Worm (Caenorhabditis elegans) whole organism, early embryonic: ENCODE measurements around the gene F35B3.4.

ENCODE experiments used
- B0310.2 ChIP-seq: sonication (generic microtip); optimal IDR thresholded peaks from 2 replicates; lab custom pipeline; 2016; ENCODE audit warnings: mild to moderate bottlenecking, missing genetic modification characterization, missing compliant biosample characterization
- F13C5.2 ChIP-seq: sonication (generic microtip); optimal IDR thresholded peaks from 2 replicates; lab custom pipeline; 2017; ENCODE audit warnings: mild to moderate bottlenecking, missing genetic modification characterization, inconsistent platforms, missing compliant biosample characterization
- aly-1 ChIP-seq: sonication (generic microtip); optimal IDR thresholded peaks from 2 replicates; lab custom pipeline; 2016; ENCODE audit warnings: missing genetic modification characterization, missing compliant biosample characterization
- ama-1 ChIP-seq: fragments of 150-350 bp; optimal IDR thresholded peaks from 2 replicates; lab custom pipeline; 2014
- ceh-13 ChIP-seq: fragments of 200-800 bp; sonication (Bioruptor generic); optimal IDR thresholded peaks from 2 replicates; lab custom pipeline; 2018; ENCODE audit warnings: mild to moderate bottlenecking, missing genetic modification characterization, missing compliant biosample characterization
- ceh-36 ChIP-seq: sonication (generic microtip); optimal IDR thresholded peaks from 2 replicates; lab custom pipeline; 2016; ENCODE audit warnings: missing genetic modification characterization, inconsistent platforms, missing compliant biosample characterization
- ets-7 ChIP-seq: sonication (generic microtip); optimal IDR thresholded peaks from 2 replicates; lab custom pipeline; 2016; ENCODE audit warnings: missing genotype, missing genetic modification characterization, missing compliant biosample characterization
- flt-1 ChIP-seq: fragments of 200-800 bp; sonication (Bioruptor generic); IDR thresholded peaks from 2 replicates; pipeline ENCODE4 v1.3.6; 2022; ENCODE audit warnings: missing genetic modification characterization, missing compliant biosample characterization
- hmbx-1 ChIP-seq: sonication (generic microtip); optimal IDR thresholded peaks from 2 replicates; lab custom pipeline; 2016; ENCODE audit warnings: mild to moderate bottlenecking, missing genetic modification characterization, missing compliant biosample characterization
- hmg-4 ChIP-seq: fragments of 200-800 bp; sonication (Bioruptor generic); optimal IDR thresholded peaks from 2 replicates; lab custom pipeline; 2018; ENCODE audit warnings: mild to moderate bottlenecking, missing genetic modification characterization, missing compliant biosample characterization
- hnd-1 ChIP-seq: sonication (generic microtip); optimal IDR thresholded peaks from 2 replicates; lab custom pipeline; 2016; ENCODE audit warnings: missing genetic modification characterization, missing compliant biosample characterization
- pes-1 ChIP-seq: fragments of 200-800 bp; sonication (Bioruptor generic); IDR thresholded peaks from 2 replicates; pipeline ENCODE4 v1.3.6; 2022; ENCODE audit warnings: missing genetic modification reagents, missing genetic modification characterization, missing compliant biosample characterization
- scrt-1 ChIP-seq: fragments of 200-800 bp; sonication (Bioruptor generic); IDR thresholded peaks from 2 replicates; pipeline ENCODE4 v1.3.6; 2022; ENCODE audit warnings: missing genetic modification characterization, missing compliant biosample characterization
- sea-1 ChIP-seq: fragments of 200-800 bp; sonication (Bioruptor generic); conservative IDR thresholded peaks from 2 replicates; pipeline ENCODE4 v1.3.6; 2022; ENCODE audit warnings: missing genetic modification characterization, missing compliant biosample characterization
- tbx-11 ChIP-seq: fragments of 200-800 bp; sonication (Bioruptor generic); IDR thresholded peaks from 2 replicates; pipeline ENCODE4 v1.3.6; 2022; ENCODE audit warnings: missing genetic modification characterization, missing compliant biosample characterization
- tbx-37 ChIP-seq: fragments of 200-800 bp; sonication (Bioruptor generic); conservative IDR thresholded peaks from 2 replicates; pipeline ENCODE4 v1.3.6; 2022; ENCODE audit warnings: missing genetic modification reagents, missing genetic modification characterization, missing compliant biosample characterization
- tra-4 ChIP-seq: sonication (generic microtip); optimal IDR thresholded peaks from 2 replicates; lab custom pipeline; 2017; ENCODE audit warnings: missing genetic modification characterization, missing compliant biosample characterization

The F35B3.4 gene

ce11 chrX:17020858-17021257, at the start of gene F35B3.4:
Gene F35B3.4 (minus strand): TSS chrX:17020958.
- TF ChIP-seq ets-7 (tag; lab: Kevin White, UChicago) (no peak), F13C5.2 (no peak), sea-1 (no peak), tbx-37 (GFP tag; lab: Robert Waterston, UW) (no peak), hmbx-1 (tag; lab: Kevin White, UChicago) (no peak), B0310.2 (tag; lab: Kevin White, UChicago) (no peak), hnd-1 (tag; lab: Kevin White, UChicago) (no peak), ama-1 (no peak), tra-4 (tag; lab: Kevin White, UChicago) (no peak), tbx-11 (GFP tag; lab: Robert Waterston, UW) (no peak), flt-1 (GFP tag; lab: Robert Waterston, UW) (no peak), hmg-4 (GFP tag; lab: Kevin White, UChicago) (no peak), scrt-1 (GFP tag; lab: Robert Waterston, UW) (no peak), ceh-13 (no peak), ceh-36 (tag; lab: Kevin White, UChicago) (no peak), pes-1 (GFP tag; lab: Robert Waterston, UW) (no peak)

- TF ChIP-seq sea-1 (no peak), tbx-37 (GFP tag; lab: Robert Waterston, UW) (no peak), hnd-1 (tag; lab: Kevin White, UChicago) (no peak), B0310.2 (tag; lab: Kevin White, UChicago) (no peak), hmbx-1 (tag; lab: Kevin White, UChicago) (no peak), aly-1 (tag; lab: Kevin White, UChicago) (no peak), pes-1 (GFP tag; lab: Robert Waterston, UW) (no peak), ama-1 (no peak), scrt-1 (GFP tag; lab: Robert Waterston, UW) (no peak), ceh-13 (no peak), hmg-4 (GFP tag; lab: Kevin White, UChicago) (no peak), tbx-11 (GFP tag; lab: Robert Waterston, UW) (no peak), tra-4 (tag; lab: Kevin White, UChicago) (no peak)
Measured at ce11 chrX:17070495-17070894, 49.7 kb upstream of the F35B3.4 start.

ce11 chrX:17066937-17067336, 46.2 kb upstream of the F35B3.4 start:
- TF ChIP-seq tbx-37 (GFP tag; lab: Robert Waterston, UW), result no peak
- no peak for TF ChIP-seq tbx-11 (GFP tag; lab: Robert Waterston, UW)
- no peak for TF ChIP-seq F13C5.2
- TF ChIP-seq scrt-1 (GFP tag; lab: Robert Waterston, UW), result no peak
- TF ChIP-seq tra-4 (tag; lab: Kevin White, UChicago), result no peak
- no peak for TF ChIP-seq flt-1 (GFP tag; lab: Robert Waterston, UW)
- TF ChIP-seq hmg-4 (GFP tag; lab: Kevin White, UChicago), result no peak
- no peak for TF ChIP-seq hnd-1 (tag; lab: Kevin White, UChicago)
- TF ChIP-seq ama-1, result no peak
- no peak for TF ChIP-seq B0310.2 (tag; lab: Kevin White, UChicago)
- TF ChIP-seq ceh-36 (tag; lab: Kevin White, UChicago), result no peak
- TF ChIP-seq ets-7 (tag; lab: Kevin White, UChicago), result no peak
- no peak for TF ChIP-seq ceh-13
- TF ChIP-seq hmbx-1 (tag; lab: Kevin White, UChicago), result no peak
- no peak for TF ChIP-seq sea-1
- no peak for TF ChIP-seq pes-1 (GFP tag; lab: Robert Waterston, UW)
- TF ChIP-seq aly-1 (tag; lab: Kevin White, UChicago), result no peak

- no peak for TF ChIP-seq tra-4 (tag; lab: Kevin White, UChicago)
- TF ChIP-seq ceh-36 (tag; lab: Kevin White, UChicago), result no peak
- no peak for TF ChIP-seq scrt-1 (GFP tag; lab: Robert Waterston, UW)
- no peak for TF ChIP-seq hnd-1 (tag; lab: Kevin White, UChicago)
- TF ChIP-seq aly-1 (tag; lab: Kevin White, UChicago), result no peak
- TF ChIP-seq B0310.2 (tag; lab: Kevin White, UChicago), result no peak
- TF ChIP-seq ama-1, result no peak
- no peak for TF ChIP-seq ets-7 (tag; lab: Kevin White, UChicago)
- TF ChIP-seq tbx-37 (GFP tag; lab: Robert Waterston, UW), result no peak
- TF ChIP-seq pes-1 (GFP tag; lab: Robert Waterston, UW), result no peak
- no peak for TF ChIP-seq tbx-11 (GFP tag; lab: Robert Waterston, UW)
- TF ChIP-seq ceh-13, result no peak
- TF ChIP-seq hmbx-1 (tag; lab: Kevin White, UChicago), result no peak
- no peak for TF ChIP-seq F13C5.2
- no peak for TF ChIP-seq hmg-4 (GFP tag; lab: Kevin White, UChicago)
- TF ChIP-seq flt-1 (GFP tag; lab: Robert Waterston, UW), result no peak
- TF ChIP-seq sea-1, result no peak
Measured at ce11 chrX:17064820-17065219, 44.1 kb upstream of the F35B3.4 start.

ce11 chrX:17063749-17064252, 43.0 kb upstream of the F35B3.4 start:
- TF ChIP-seq hmg-4 (GFP tag; lab: Kevin White, UChicago) (no peak), scrt-1 (GFP tag; lab: Robert Waterston, UW) (no peak), tra-4 (tag; lab: Kevin White, UChicago) (no peak), sea-1 (no peak), tbx-37 (GFP tag; lab: Robert Waterston, UW) (no peak), ets-7 (tag; lab: Kevin White, UChicago) (no peak), aly-1 (tag; lab: Kevin White, UChicago) (no peak), F13C5.2 (no peak), pes-1 (GFP tag; lab: Robert Waterston, UW) (no peak)

ce11 chrX:17062165-17062564, 41.4 kb upstream of the F35B3.4 start:
- TF ChIP-seq flt-1 (GFP tag; lab: Robert Waterston, UW), result no peak
- no peak for TF ChIP-seq pes-1 (GFP tag; lab: Robert Waterston, UW)
- TF ChIP-seq sea-1, result no peak
- no peak for TF ChIP-seq scrt-1 (GFP tag; lab: Robert Waterston, UW)
- no peak for TF ChIP-seq ceh-36 (tag; lab: Kevin White, UChicago)
- TF ChIP-seq ama-1, result no peak
- TF ChIP-seq tbx-37 (GFP tag; lab: Robert Waterston, UW), result no peak
- TF ChIP-seq ets-7 (tag; lab: Kevin White, UChicago), result no peak
- TF ChIP-seq F13C5.2, result no peak

- TF ChIP-seq sea-1, result no peak
- no peak for TF ChIP-seq hnd-1 (tag; lab: Kevin White, UChicago)
- no peak for TF ChIP-seq hmbx-1 (tag; lab: Kevin White, UChicago)
- TF ChIP-seq tbx-11 (GFP tag; lab: Robert Waterston, UW), result no peak
- TF ChIP-seq hmg-4 (GFP tag; lab: Kevin White, UChicago), result no peak
- TF ChIP-seq B0310.2 (tag; lab: Kevin White, UChicago), result no peak
- no peak for TF ChIP-seq tbx-37 (GFP tag; lab: Robert Waterston, UW)
- TF ChIP-seq F13C5.2, result no peak
- TF ChIP-seq ets-7 (tag; lab: Kevin White, UChicago), result no peak
- no peak for TF ChIP-seq aly-1 (tag; lab: Kevin White, UChicago)
- no peak for TF ChIP-seq ama-1
- TF ChIP-seq tra-4 (tag; lab: Kevin White, UChicago), result no peak
- TF ChIP-seq scrt-1 (GFP tag; lab: Robert Waterston, UW), result no peak
- TF ChIP-seq pes-1 (GFP tag; lab: Robert Waterston, UW), result no peak
- no peak for TF ChIP-seq ceh-36 (tag; lab: Kevin White, UChicago)
- no peak for TF ChIP-seq ceh-13
- no peak for TF ChIP-seq flt-1 (GFP tag; lab: Robert Waterston, UW)
Measured at ce11 chrX:17059760-17060159, 39.0 kb upstream of the F35B3.4 start.
